Worm (Caenorhabditis elegans): ENCODE measurements around the gene C05D9.4.

C05D9.4 gene

ce11 chrX:1125426-1125825, 17.6 kb downstream of the C05D9.4 start, which contains the start of gene lmp-2:
TSS of gene lmp-2 (plus strand) at chrX:1125615.
- TF ChIP-seq nhr-28 (tag; optimal IDR thresholded peaks at IDR 0.05) (peak; percentile 73), dve-1 (tag; optimal IDR thresholded peaks at IDR 0.05; ENCODE audit: insufficient read depth) (peak; percentile 62), ces-1 (GFP tag; optimal IDR thresholded peaks at IDR 0.05) (no peak), daf-16 (GFP tag; optimal IDR thresholded peaks at IDR 0.05) (no peak), daf-16 (tag; optimal IDR thresholded peaks at IDR 0.05) (peak; percentile 93), pqm-1 (tag; optimal IDR thresholded peaks at IDR 0.05) (peak; percentile 83), F10B5.3 (tag; optimal IDR thresholded peaks at IDR 0.05) (no peak), php-3 (GFP tag; IDR thresholded peaks at IDR 0.05) (peak; percentile 88), hlh-11 (tag; optimal IDR thresholded peaks at IDR 0.05) (peak; percentile 42)

ce11 chrX:1126207-1126606, 18.3 kb downstream of the C05D9.4 start:
- TF ChIP-seq dmd-6 (GFP tag; IDR thresholded peaks at IDR 0.05) (peak; percentile 52), nhr-237 (tag; optimal IDR thresholded peaks at IDR 0.05) (no peak), Y48G9A.11 (GFP tag; IDR thresholded peaks at IDR 0.05) (no peak), set-16 (GFP tag; IDR thresholded peaks at IDR 0.05) (no peak), nhr-28 (tag; optimal IDR thresholded peaks at IDR 0.05) (peak; percentile 74), nhr-6 (tag; optimal IDR thresholded peaks at IDR 0.05) (peak; percentile 61), ceh-62 (tag; optimal IDR thresholded peaks at IDR 0.05) (no peak), D1046.2 (GFP tag; IDR thresholded peaks at IDR 0.05) (no peak), aha-1 (tag) (peak; percentile 35), pqm-1 (tag; optimal IDR thresholded peaks at IDR 0.05) (peak; percentile 11), vab-7 (GFP tag; IDR thresholded peaks at IDR 0.05) (no peak)

- TF ChIP-seq hif-1 (tag; optimal IDR thresholded peaks at IDR 0.05) (peak in 1 of 2 experiments; percentile 52), hmg-1.1 (GFP tag; IDR thresholded peaks at IDR 0.05) (peak; percentile 46), lin-38 (GFP tag; IDR thresholded peaks at IDR 0.05) (peak; percentile 92), nhr-42 (GFP tag; IDR thresholded peaks at IDR 0.05) (no peak), mep-1 (tag; optimal IDR thresholded peaks at IDR 0.05) (peak; percentile 74), mes-2 (tag; optimal IDR thresholded peaks at IDR 0.05; ENCODE audit: poor library complexity, severe bottlenecking) (peak; percentile 81), mxl-3 (GFP tag; optimal IDR thresholded peaks at IDR 0.05) (peak; percentile 96), F10B5.3 (tag; optimal IDR thresholded peaks at IDR 0.05) (no peak), dve-1 (tag; optimal IDR thresholded peaks at IDR 0.05; ENCODE audit: insufficient read depth) (peak; percentile 51), spr-1 (tag; optimal IDR thresholded peaks at IDR 0.05) (no peak), lsy-2 (tag; optimal IDR thresholded peaks at IDR 0.05) (peak in 1 of 2 experiments; percentile 66), daf-16 (GFP tag; optimal IDR thresholded peaks at IDR 0.05) (no peak), daf-16 (tag; optimal IDR thresholded peaks at IDR 0.05) (peak; percentile 91), nhr-28 (tag; optimal IDR thresholded peaks at IDR 0.05) (peak; percentile 81), pqm-1 (tag; optimal IDR thresholded peaks at IDR 0.05) (peak; percentile 18), mdl-1 (tag; optimal IDR thresholded peaks at IDR 0.05) (peak; percentile 74 to 94), jun-1 (tag; optimal IDR thresholded peaks at IDR 0.05) (no peak), daf-19 (GFP tag; conservative IDR thresholded peaks at IDR 0.05) (no peak), dmd-6 (GFP tag; IDR thresholded peaks at IDR 0.05) (peak; percentile 59), nhr-77 (tag; optimal IDR thresholded peaks at IDR 0.05) (peak; percentile 80), nhr-6 (tag; optimal IDR thresholded peaks at IDR 0.05) (peak; percentile 74), snpc-4 (tag; optimal IDR thresholded peaks at IDR 0.05) (no peak), zag-1 (tag; optimal IDR thresholded peaks at IDR 0.05) (no peak), Y48G9A.11 (GFP tag; IDR thresholded peaks at IDR 0.05) (no peak), php-3 (GFP tag; IDR thresholded peaks at IDR 0.05) (peak; percentile 33; the same call in 1 of the 2 replicates), rbr-2 (tag; optimal IDR thresholded peaks at IDR 0.05) (peak; percentile 59), F49E8.2 (tag; optimal IDR thresholded peaks at IDR 0.05; ENCODE audit: borderline replicate concordance) (no peak), ztf-7 (tag; optimal IDR thresholded peaks at IDR 0.05) (no peak), hlh-30 (tag; optimal IDR thresholded peaks at IDR 0.05; ENCODE audit: insufficient read depth) (peak; percentile 94), unc-130 (GFP tag; optimal IDR thresholded peaks at IDR 0.05) (no peak), dpl-1 (GFP tag; optimal IDR thresholded peaks at IDR 0.05) (peak; percentile 16), tra-1 (GFP tag; IDR thresholded peaks at IDR 0.05) (0 out of 2 replicates have a peak, but pooled peaks have one; percentile 19), hlh-11 (tag; optimal IDR thresholded peaks at IDR 0.05) (peak; percentile 81), lir-3 (tag; optimal IDR thresholded peaks at IDR 0.05) (no peak)
Observed at ce11 chrX:1128503-1129036, 20.7 kb downstream of the C05D9.4 start, which contains the start of gene snx-1. TSS of gene snx-1 (plus strand) at chrX:1128986.

All from whole organism, L4 larva.